Worm (Caenorhabditis elegans) whole organism, L1 larva: ENCODE results near the gene Y46E12A.2.

Source experiments
- aha-1 ChIP-seq: fragments of 150-350 bp; optimal IDR thresholded peaks from 2 replicates; lab custom pipeline; 2014; ENCODE audit warnings: missing biosample characterization, missing genetic modification characterization
- lin-15B ChIP-seq: fragments of 150-350 bp; sonication (generic microtip); optimal IDR thresholded peaks from 3 replicates; lab custom pipeline; 2014; ENCODE audit warnings: missing biosample characterization, missing genetic modification characterization
- nhr-76 ChIP-seq: sonication (generic microtip); optimal IDR thresholded peaks from 2 replicates; lab custom pipeline; 2017; ENCODE audit warnings: missing biosample characterization, missing genetic modification characterization
- snpc-4 ChIP-seq: fragments of 150-350 bp; optimal IDR thresholded peaks from 2 replicates; lab custom pipeline; 2014; ENCODE audit warnings: missing biosample characterization, missing genetic modification characterization

- TF ChIP-seq nhr-76 (tag; lab: Kevin White, UChicago) (no peak), lin-15B (no peak), aha-1 (tag; lab: Kevin White, UChicago) (no peak), snpc-4 (no peak)
Measured at ce11 chrIII:1713991-1714611, 44.6 kb upstream of the Y46E12A.2 start.
